Fruit fly (Drosophila melanogaster) whole organism, adult: ENCODE measurements around the gene CG13308.

ENCODE experiments used
- CG11617 ChIP-seq: fragments of 200-800 bp; sonication (Bioruptor generic); optimal IDR thresholded peaks from 2 replicates; lab custom pipeline; 2017; ENCODE audit warnings: mild to moderate bottlenecking, missing biosample characterization, missing genetic modification reagents, missing genetic modification characterization
- CG12768 ChIP-seq: fragments of 200-800 bp; sonication (Bioruptor generic); optimal IDR thresholded peaks from 2 replicates; lab custom pipeline; 2017; ENCODE audit warnings: missing biosample characterization, missing genetic modification characterization, mild to moderate bottlenecking, moderate library complexity, missing genetic modification reagents
- CG14711 ChIP-seq: fragments of 200-800 bp; sonication (Bioruptor generic); optimal IDR thresholded peaks from 2 replicates; lab custom pipeline; 2018; ENCODE audit warnings: missing biosample characterization, mild to moderate bottlenecking, missing genetic modification characterization, moderate library complexity
- CG1620 ChIP-seq: fragments of 200-800 bp; sonication (Bioruptor generic); optimal IDR thresholded peaks from 2 replicates; lab custom pipeline; 2016; ENCODE audit warnings: missing biosample characterization, missing genetic modification characterization
- CG33017 ChIP-seq: fragments of 200-800 bp; sonication (Bioruptor generic); optimal IDR thresholded peaks from 2 replicates; lab custom pipeline; 2018; ENCODE audit warnings: missing biosample characterization, mild to moderate bottlenecking, missing genetic modification characterization, moderate library complexity
- CG7045 ChIP-seq: fragments of 200-800 bp; sonication (Bioruptor generic); optimal IDR thresholded peaks from 2 replicates; lab custom pipeline; 2017; ENCODE audit warnings: missing biosample characterization, mild to moderate bottlenecking, missing genetic modification characterization
- Clk ChIP-seq: fragments of 200-800 bp; sonication (Bioruptor generic); optimal IDR thresholded peaks from 2 replicates; lab custom pipeline; 2017; ENCODE audit warnings: missing biosample characterization, missing genetic modification characterization
- Crg-1 ChIP-seq: fragments of 200-800 bp; sonication (Bioruptor generic); optimal IDR thresholded peaks from 2 replicates; lab custom pipeline; 2016; ENCODE audit warnings: missing biosample characterization, missing genetic modification characterization
- Mnt ChIP-seq: fragments of 200-800 bp; sonication (Bioruptor generic); optimal IDR thresholded peaks from 2 replicates; lab custom pipeline; 2016; ENCODE audit warnings: missing biosample characterization, mild to moderate bottlenecking, missing genetic modification characterization
- cnc ChIP-seq, 2 experiments: fragments of >200 bp; optimal IDR thresholded peaks; 2 replicates each; lab custom pipeline; 2017
- kay ChIP-seq: fragments of 200-800 bp; sonication (Bioruptor generic); peaks from one replicate; lab custom pipeline; 2016; ENCODE audit warnings: missing biosample characterization, missing genetic modification characterization, borderline replicate concordance
- pad ChIP-seq: fragments of 200-800 bp; sonication (Bioruptor generic); optimal IDR thresholded peaks from 3 replicates; lab custom pipeline; 2017; ENCODE audit warnings: missing biosample characterization, missing genetic modification characterization, mild to moderate bottlenecking, moderate library complexity, missing genetic modification reagents
- tj ChIP-seq: fragments of 200-800 bp; sonication (Bioruptor generic); optimal IDR thresholded peaks from 3 replicates; lab custom pipeline; 2017; ENCODE audit warnings: missing biosample characterization, mild to moderate bottlenecking, missing genetic modification characterization, moderate library complexity

DNA sequence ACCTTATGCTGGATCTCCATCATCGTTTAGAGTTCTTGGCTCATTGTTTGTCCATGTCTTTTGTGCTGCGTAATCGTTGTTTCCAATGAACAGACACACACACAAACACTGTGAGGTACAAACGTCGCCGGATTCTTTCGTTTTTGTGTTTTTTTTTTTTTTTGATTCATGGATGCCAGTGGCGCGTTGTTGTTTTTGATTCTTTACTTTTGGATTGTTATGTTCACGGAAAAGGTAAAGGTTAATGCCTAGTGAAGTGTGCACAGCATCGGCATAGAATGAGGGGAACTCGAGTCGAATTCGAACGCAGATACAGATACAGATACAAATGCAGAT lies 25.1 kb downstream of the CG13308 start:
- TF ChIP-seq tj (GFP tag; lab: Kevin White, UChicago) (no peak), pad (GFP tag; lab: Kevin White, UChicago) (no peak), CG11617 (GFP tag; lab: Kevin White, UChicago) (no peak), cnc (optimal IDR thresholded peaks at IDR 0.05; lab: Kevin White, UChicago) (no peak), CG12768 (GFP tag; lab: Kevin White, UChicago) (no peak), kay (no peak), CG14711 (no peak), CG7045 (no peak), Crg-1 (GFP tag; lab: Kevin White, UChicago) (no peak), Mnt (GFP tag; lab: Kevin White, UChicago) (no peak), CG1620 (GFP tag; lab: Kevin White, UChicago) (no peak), CG33017 (no peak), Clk (GFP tag; lab: Kevin White, UChicago) (no peak)
